Worm (Caenorhabditis elegans) whole organism, L4/young adult: Measurements from ENCODE around the gene clp-1.

Experiments
- W03F9.2 ChIP-seq: fragments of 150-350 bp; optimal IDR thresholded peaks from 2 replicates; lab custom pipeline; 2014; ENCODE audit warnings: missing biosample characterization, missing genetic modification characterization
- dao-5 ChIP-seq: sonication (generic microtip); optimal IDR thresholded peaks from 2 replicates; lab custom pipeline; 2016; ENCODE audit warnings: missing genotype, missing genetic modification characterization, moderate library complexity, missing compliant biosample characterization
- him-1 ChIP-seq: sonication (generic microtip); optimal IDR thresholded peaks from 2 replicates; lab custom pipeline; 2016; ENCODE audit warnings: missing genotype, missing genetic modification reagents, missing genetic modification characterization, missing compliant biosample characterization

ce11 chrIII:7937548-7937947 is 42.2 kb upstream of the clp-1 start, which contains the start of gene C29E4.10:
- no peak for TF ChIP-seq him-1
- no peak for TF ChIP-seq dao-5 (tag; lab: Kevin White, UChicago)
- TF ChIP-seq W03F9.2 (tag; lab: Kevin White, UChicago), result no peak
